Fruit fly (Drosophila melanogaster) Kc167 (cell line): Measurements from ENCODE around the gene Remo.

ENCODE experiments used
- psq ChIP-seq: fragments of >200 bp; optimal IDR thresholded peaks from 2 replicates; lab custom pipeline; 2017; ENCODE audit warnings: missing external identifiers
- ttk ChIP-seq: sonication (Bioruptor generic); optimal IDR thresholded peaks from 2 replicates; lab custom pipeline; 2017; ENCODE audit warnings: missing external identifiers

DNA sequence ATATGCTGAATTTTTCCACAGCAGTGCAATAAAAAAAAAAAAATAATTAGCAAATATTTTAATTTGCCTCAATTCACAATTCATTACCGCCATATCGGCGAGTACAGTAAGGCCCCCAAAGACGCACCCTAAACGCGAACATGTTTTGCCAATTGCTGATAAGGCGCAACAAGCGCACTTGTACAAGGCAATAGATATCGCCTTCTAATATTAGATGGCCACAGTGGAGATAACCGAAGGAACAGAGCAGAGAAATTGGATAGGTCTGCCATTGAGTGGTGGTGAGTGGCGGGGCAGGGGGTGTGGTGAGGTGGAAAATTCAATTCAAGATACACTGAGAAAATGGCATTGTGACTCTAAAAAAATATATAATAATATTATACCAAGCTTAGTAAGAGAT is 25.3 kb downstream of the Remo start:
- TF ChIP-seq psq (no peak), ttk (no peak)
